Fruit fly (Drosophila melanogaster): ENCODE results near the gene CG14265.

CG14265 gene

DNA sequence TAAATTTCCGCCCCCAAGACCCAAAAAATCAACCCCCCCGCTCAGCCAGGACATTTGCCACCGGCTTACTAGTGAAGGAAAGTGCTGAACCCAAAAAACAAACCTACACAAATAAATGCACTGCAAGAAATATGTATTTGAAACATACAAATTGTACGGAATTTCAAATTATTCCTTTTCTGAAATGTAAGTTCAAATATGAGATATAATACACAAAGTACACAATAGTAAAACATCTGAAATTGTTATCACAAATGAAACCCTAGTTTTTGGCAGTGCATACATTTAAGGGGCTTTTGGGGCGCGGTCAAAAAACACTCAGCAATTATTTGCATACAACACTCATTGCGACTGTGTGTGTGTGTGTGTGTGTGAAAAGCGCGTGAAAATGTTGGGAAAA, 42.7 kb downstream of the CG14265 start (continued):
- TF ChIP-seq hkb (optimal IDR thresholded peaks at IDR 0.05) = no peak
- TF ChIP-seq hkb (GFP tag; IDR thresholded peaks at IDR 0.05) = peak; percentile 41; the same call in 1 of the 2 replicates
- TF ChIP-seq H2.0 (GFP tag; IDR thresholded peaks at IDR 0.05) = peak; percentile 46; the same call in 1 of the 2 replicates
- TF ChIP-seq nmo (GFP tag; optimal IDR thresholded peaks at IDR 0.05) = peak; percentile 30
- no peak for TF ChIP-seq hbn (GFP tag; IDR thresholded peaks at IDR 0.05; ENCODE audit: partially characterized antibody)
- TF ChIP-seq Ets65A (GFP tag) = peak; percentile 33
- TF ChIP-seq Abd-B (GFP tag; optimal IDR thresholded peaks at IDR 0.05) = peak; percentile 25
- TF ChIP-seq sisA (GFP tag; IDR thresholded peaks at IDR 0.05) = no peak
- peak; percentile 42 for TF ChIP-seq CG14014 (GFP tag; IDR thresholded peaks at IDR 0.05)
- no peak for TF ChIP-seq H15 (GFP tag; IDR thresholded peaks at IDR 0.05)
- TF ChIP-seq CG15601 (tag; optimal IDR thresholded peaks at IDR 0.05) = no peak
- peak; percentile 30 for TF ChIP-seq Meics (GFP tag; optimal IDR thresholded peaks at IDR 0.05)
- TF ChIP-seq ase (GFP tag; IDR thresholded peaks at IDR 0.05) = peak; percentile 52; the same call in 1 of the 3 replicates
- TF ChIP-seq CG18599 (GFP tag; optimal IDR thresholded peaks at IDR 0.05) = peak; percentile 59
- TF ChIP-seq Med (GFP tag) = peak; percentile 87
- peak; percentile 49 for TF ChIP-seq dmrt99B (tag; optimal IDR thresholded peaks at IDR 0.05)
- TF ChIP-seq CG17385 (GFP tag; optimal IDR thresholded peaks at IDR 0.05) = peak; percentile 31
- no peak for TF ChIP-seq CG14710 (tag; optimal IDR thresholded peaks at IDR 0.05)
- peak; percentile 5 for TF ChIP-seq pum (GFP tag; optimal IDR thresholded peaks at IDR 0.05)
- TF ChIP-seq CG7839 (tag; optimal IDR thresholded peaks at IDR 0.05) = peak; percentile 51
- no peak for TF ChIP-seq CG12219 (GFP tag; optimal IDR thresholded peaks at IDR 0.05)
- no peak for TF ChIP-seq sd (tag; optimal IDR thresholded peaks at IDR 0.05)
- TF ChIP-seq fd102C (GFP tag; optimal IDR thresholded peaks at IDR 0.05) = no peak
- peak; percentile 17 for TF ChIP-seq NfI (GFP tag; optimal IDR thresholded peaks at IDR 0.05)
- TF ChIP-seq E2f1 (GFP tag; IDR thresholded peaks at IDR 0.05) = 0 out of 2 replicates have a peak, but pooled peaks have one; percentile 38
- no peak for TF ChIP-seq CG6254 (GFP tag; optimal IDR thresholded peaks at IDR 0.05)
- no peak for TF ChIP-seq GATAe (GFP tag; conservative IDR thresholded peaks at IDR 0.05)

DNA sequence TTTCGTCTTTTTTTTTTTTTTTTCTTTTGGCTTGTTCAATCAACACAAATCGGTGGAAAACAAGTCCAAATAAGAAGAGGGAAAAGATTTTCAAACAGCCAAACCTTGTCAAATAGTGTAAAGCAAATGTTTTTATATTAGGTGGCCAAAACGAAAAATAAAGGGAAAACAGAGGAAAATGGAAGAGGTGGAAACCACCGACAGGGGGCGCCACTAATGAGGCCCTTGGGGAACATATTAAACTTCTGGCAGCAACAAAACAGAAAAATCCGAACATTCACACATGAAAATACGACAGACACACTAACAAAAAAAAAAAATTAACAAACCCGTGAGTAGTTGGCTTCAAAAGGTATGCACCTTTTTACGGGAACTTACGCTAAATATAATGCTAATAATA, 44.2 kb downstream of the CG14265 start:
- TF ChIP-seq PHDP (tag; optimal IDR thresholded peaks at IDR 0.05) = no peak
- TF ChIP-seq CTCF (GFP tag; optimal IDR thresholded peaks at IDR 0.05) = peak; percentile 71

DNA sequence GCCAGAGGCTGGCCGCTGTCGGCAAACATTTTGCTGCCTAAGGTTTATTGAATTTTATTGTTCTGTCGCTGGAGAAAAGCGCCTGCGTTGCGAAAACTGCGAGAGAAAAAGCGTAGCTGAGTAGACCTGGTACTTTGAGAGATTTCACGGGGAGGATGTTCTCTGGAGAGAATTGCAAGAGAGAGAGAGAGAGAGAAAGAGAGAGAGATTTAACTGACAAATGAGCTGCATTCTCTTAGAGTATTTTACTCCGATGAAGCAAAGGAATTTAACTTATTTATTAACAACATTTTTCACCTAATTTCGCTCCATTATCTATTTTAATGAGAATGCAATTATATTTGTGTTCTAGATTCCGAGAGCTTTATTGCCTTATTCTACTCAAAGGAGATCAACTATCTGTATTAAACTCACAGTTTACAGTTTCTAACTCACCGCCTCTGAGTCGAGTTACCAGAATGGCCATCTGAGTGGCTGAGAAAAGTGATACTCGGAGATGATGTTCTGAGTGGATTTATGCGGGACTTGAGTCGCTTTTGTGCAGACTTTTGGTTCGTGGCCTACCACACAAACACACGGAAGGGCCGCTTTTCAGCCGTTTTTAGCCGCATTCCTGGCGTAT, 45.5 kb downstream of the CG14265 start:
- TF ChIP-seq Opbp (GFP tag; IDR thresholded peaks at IDR 0.05; ENCODE audit: partially characterized antibody) (0 out of 3 replicates have a peak, but pooled peaks have one; percentile 21), CG11696 (GFP tag; IDR thresholded peaks at IDR 0.05) (no peak), az2 (GFP tag; optimal IDR thresholded peaks at IDR 0.05) (no peak), Gsc (GFP tag; IDR thresholded peaks at IDR 0.05) (no peak), Trl (optimal IDR thresholded peaks at IDR 0.05) (peak; percentile 73 to 89), Trl (GFP tag; optimal IDR thresholded peaks at IDR 0.05) (no peak), nerfin-1 (tag; optimal IDR thresholded peaks at IDR 0.05) (peak; percentile 16), z (GFP tag; IDR thresholded peaks at IDR 0.05) (peak; percentile 90), ewg (GFP tag; optimal IDR thresholded peaks at IDR 0.05) (peak; percentile 33)
